Worm (Caenorhabditis elegans): Measurements from ENCODE around the gene swm-1.

swm-1 gene

ce11 chrV:9078815-9079525 lies 24.3 kb upstream of the swm-1 start:
- TF ChIP-seq nfya-1 (tag; optimal IDR thresholded peaks at IDR 0.05; ENCODE audit: insufficient read depth) (peak; percentile 3), tbx-2 (tag; optimal IDR thresholded peaks at IDR 0.05) (no peak), lsy-12 (tag; optimal IDR thresholded peaks at IDR 0.05) (no peak), pqm-1 (tag; optimal IDR thresholded peaks at IDR 0.05) (peak; percentile 68), zag-1 (tag; optimal IDR thresholded peaks at IDR 0.05) (no peak), skn-1 (tag; optimal IDR thresholded peaks at IDR 0.05) (peak; percentile 43), elt-2 (tag; optimal IDR thresholded peaks at IDR 0.05) (peak; percentile 95), mml-1 (tag; optimal IDR thresholded peaks at IDR 0.05) (no peak), nhr-77 (tag; optimal IDR thresholded peaks at IDR 0.05) (no peak), eor-1 (tag; optimal IDR thresholded peaks at IDR 0.05) (no peak), ztf-4 (tag; optimal IDR thresholded peaks at IDR 0.05) (no peak), egl-5 (tag; optimal IDR thresholded peaks at IDR 0.05) (no peak), fkh-10 (GFP tag; optimal IDR thresholded peaks at IDR 0.05) (no peak), nhr-76 (tag; optimal IDR thresholded peaks at IDR 0.05) (no peak), nhr-67 (tag; optimal IDR thresholded peaks at IDR 0.05) (no peak), unc-62 (GFP tag; optimal IDR thresholded peaks at IDR 0.05) (no peak), lin-39 (tag; optimal IDR thresholded peaks at IDR 0.05) (no peak), daf-12 (tag; optimal IDR thresholded peaks at IDR 0.05) (no peak), R02D3.7 (tag; optimal IDR thresholded peaks at IDR 0.05) (no peak), nhr-25 (tag; optimal IDR thresholded peaks at IDR 0.05) (peak; percentile 1), jun-1 (tag; optimal IDR thresholded peaks at IDR 0.05) (peak; percentile 8), nhr-23 (tag; optimal IDR thresholded peaks at IDR 0.05) (no peak), ama-1 (optimal IDR thresholded peaks at IDR 0.05) (no peak), ceh-28 (tag; optimal IDR thresholded peaks at IDR 0.05) (no peak), aly-2 (tag; optimal IDR thresholded peaks at IDR 0.05) (no peak), nhr-43 (tag; optimal IDR thresholded peaks at IDR 0.05; ENCODE audit: poor library complexity, severe bottlenecking) (peak; percentile 46)

- TF ChIP-seq nhr-23 (tag; optimal IDR thresholded peaks at IDR 0.05), result peak; percentile 56
- no peak for TF ChIP-seq ceh-16 (tag; optimal IDR thresholded peaks at IDR 0.05)
These were observed 23.5 kb upstream of the swm-1 start for ce11 chrV:9078067-9078581.

ce11 chrV:9076273-9076672 lies 21.6 kb upstream of the swm-1 start, which contains the start of gene T27E4.7:
Gene T27E4.7 (minus strand): TSS chrV:9076322.
- TF ChIP-seq ceh-82 (tag; optimal IDR thresholded peaks at IDR 0.05) (no peak), egl-27 (tag; optimal IDR thresholded peaks at IDR 0.05) (no peak), ama-1 (optimal IDR thresholded peaks at IDR 0.05) (peak; percentile 2), elt-2 (tag; optimal IDR thresholded peaks at IDR 0.05) (peak; percentile 6), eor-1 (tag; optimal IDR thresholded peaks at IDR 0.05) (no peak), daf-12 (tag; optimal IDR thresholded peaks at IDR 0.05) (no peak), pha-4 (tag; optimal IDR thresholded peaks at IDR 0.05) (peak; percentile 26)

ce11 chrV:9075827-9076226 lies 21.2 kb upstream of the swm-1 start:
- TF ChIP-seq nfya-1 (tag; optimal IDR thresholded peaks at IDR 0.05; ENCODE audit: insufficient read depth), result peak; percentile 13
- TF ChIP-seq skn-1 (tag; optimal IDR thresholded peaks at IDR 0.05), result no peak
- TF ChIP-seq fkh-2 (tag; optimal IDR thresholded peaks at IDR 0.05), result no peak
- TF ChIP-seq fkh-10 (GFP tag; optimal IDR thresholded peaks at IDR 0.05), result no peak
- TF ChIP-seq ztf-11 (tag; optimal IDR thresholded peaks at IDR 0.05), result no peak
- peak; percentile 90 for TF ChIP-seq pha-4 (tag; optimal IDR thresholded peaks at IDR 0.05)
- TF ChIP-seq nhr-25 (tag; optimal IDR thresholded peaks at IDR 0.05), result no peak
- TF ChIP-seq zag-1 (tag; optimal IDR thresholded peaks at IDR 0.05), result no peak
- TF ChIP-seq mml-1 (tag; optimal IDR thresholded peaks at IDR 0.05), result no peak
- TF ChIP-seq ceh-9 (tag; optimal IDR thresholded peaks at IDR 0.05), result no peak
- TF ChIP-seq lin-39 (tag; optimal IDR thresholded peaks at IDR 0.05), result no peak
- no peak for TF ChIP-seq fos-1 (tag; optimal IDR thresholded peaks at IDR 0.05)
- TF ChIP-seq nhr-43 (tag; optimal IDR thresholded peaks at IDR 0.05; ENCODE audit: poor library complexity, severe bottlenecking), result no peak
- TF ChIP-seq nhr-11 (tag; optimal IDR thresholded peaks at IDR 0.05), result no peak
- TF ChIP-seq nhr-28 (tag; optimal IDR thresholded peaks at IDR 0.05), result no peak
- no peak for TF ChIP-seq ama-1 (optimal IDR thresholded peaks at IDR 0.05)
- peak; percentile 18 for TF ChIP-seq mdl-1 (tag; optimal IDR thresholded peaks at IDR 0.05)
- peak; percentile 41 for TF ChIP-seq pqm-1 (tag; optimal IDR thresholded peaks at IDR 0.05)
- TF ChIP-seq jun-1 (tag; optimal IDR thresholded peaks at IDR 0.05), result peak; percentile 25
- TF ChIP-seq R02D3.7 (tag; optimal IDR thresholded peaks at IDR 0.05), result no peak
- TF ChIP-seq snpc-4 (tag; optimal IDR thresholded peaks at IDR 0.05), result no peak
- no peak for TF ChIP-seq egl-27 (tag; optimal IDR thresholded peaks at IDR 0.05)
- TF ChIP-seq nhr-67 (tag; optimal IDR thresholded peaks at IDR 0.05), result no peak
- no peak for TF ChIP-seq lsy-12 (tag; optimal IDR thresholded peaks at IDR 0.05)
